Fruit fly (Drosophila melanogaster) whole organism, embryonic: ENCODE measurements around the gene CG15141.

Experiments used
- Awh ChIP-seq: fragments of 200-800 bp; sonication (Bioruptor generic); IDR thresholded peaks from 2 replicates; pipeline ENCODE4, ENCODE4 v1.3.6; 2022; ENCODE audit warnings: missing biosample characterization, missing genetic modification characterization
- BEAF-32 ChIP-seq: fragments of 200-800 bp; sonication (Bioruptor generic); optimal IDR thresholded peaks from 3 replicates; lab custom pipeline; 2017; ENCODE audit warnings: missing biosample characterization, missing genetic modification characterization, mild to moderate bottlenecking, moderate library complexity, missing genetic modification reagents
- CG10979 ChIP-seq: fragments of 200-800 bp; sonication (Bioruptor generic); optimal IDR thresholded peaks from 2 replicates; lab custom pipeline; 2018; ENCODE audit warnings: missing biosample characterization, mild to moderate bottlenecking, missing genetic modification characterization, moderate library complexity
- CG11085 ChIP-seq: fragments of 200-800 bp; sonication (Bioruptor generic); IDR thresholded peaks from 2 replicates; pipeline ENCODE4 v1.3.6; 2022; ENCODE audit warnings: missing biosample characterization, missing genetic modification characterization
- CG12769 ChIP-seq: fragments of 200-800 bp; sonication (Bioruptor generic); optimal IDR thresholded peaks from 2 replicates; lab custom pipeline; 2019; ENCODE audit warnings: missing biosample characterization, mild to moderate bottlenecking, missing genetic modification characterization, moderate library complexity
- CG14667 ChIP-seq: fragments of 200-800 bp; sonication (Bioruptor generic); IDR thresholded peaks from 2 replicates; pipeline ENCODE4 v1.3.6; 2022; ENCODE audit warnings: missing biosample characterization, missing genetic modification characterization
- CG15011 ChIP-seq: fragments of 200-800 bp; sonication (Bioruptor generic); optimal IDR thresholded peaks from 3 replicates; lab custom pipeline; 2018; ENCODE audit warnings: missing biosample characterization, mild to moderate bottlenecking, missing genetic modification characterization
- CG15479 ChIP-seq: fragments of 200-800 bp; sonication (Bioruptor generic); optimal IDR thresholded peaks from 3 replicates; lab custom pipeline; 2019; ENCODE audit warnings: missing biosample characterization, mild to moderate bottlenecking, missing genetic modification characterization, moderate library complexity
- CG17361 ChIP-seq: fragments of 200-800 bp; sonication (Bioruptor generic); IDR thresholded peaks from 3 replicates; pipeline ENCODE4 v1.3.6; 2022; ENCODE audit warnings: missing biosample characterization, missing genetic modification characterization
- CG17568 ChIP-seq: fragments of 200-800 bp; sonication (Bioruptor generic); optimal IDR thresholded peaks from 2 replicates; lab custom pipeline; 2018; ENCODE audit warnings: missing biosample characterization, mild to moderate bottlenecking, missing genetic modification characterization, moderate library complexity
- CG17912 ChIP-seq: fragments of 200-800 bp; sonication (Bioruptor generic); optimal IDR thresholded peaks from 2 replicates; lab custom pipeline; 2018; ENCODE audit warnings: missing biosample characterization, mild to moderate bottlenecking, missing genetic modification characterization
- CG1832 ChIP-seq: fragments of 200-800 bp; sonication (Bioruptor generic); optimal IDR thresholded peaks from 2 replicates; lab custom pipeline; 2017; ENCODE audit warnings: missing biosample characterization, mild to moderate bottlenecking, missing genetic modification characterization, inconsistent platforms
- CG2199 ChIP-seq: fragments of 200-800 bp; sonication (Bioruptor generic); IDR thresholded peaks from 3 replicates; pipeline ENCODE4 v1.3.6; 2022; ENCODE audit warnings: missing biosample characterization, missing genetic modification characterization
- CG30020 ChIP-seq: fragments of 200-800 bp; optimal IDR thresholded peaks from 2 replicates; lab custom pipeline; 2019; ENCODE audit warnings: missing biosample characterization, mild to moderate bottlenecking, missing genetic modification characterization, moderate library complexity
- CG3995 ChIP-seq: fragments of 200-800 bp; sonication (Bioruptor generic); optimal IDR thresholded peaks from 3 replicates; lab custom pipeline; 2016; ENCODE audit warnings: missing biosample characterization, missing genetic modification characterization
- CG5953 ChIP-seq: fragments of 200-800 bp; sonication (Bioruptor generic); IDR thresholded peaks from 2 replicates; pipeline ENCODE4 v1.3.6; 2022; ENCODE audit warnings: missing biosample characterization, missing genetic modification characterization
- CG6765 ChIP-seq: fragments of 200-800 bp; sonication (Bioruptor generic); optimal IDR thresholded peaks from 3 replicates; lab custom pipeline; 2017; ENCODE audit warnings: missing biosample characterization, mild to moderate bottlenecking, missing genetic modification characterization
- CG7928 ChIP-seq: fragments of 200-800 bp; sonication (Bioruptor generic); optimal IDR thresholded peaks from 2 replicates; lab custom pipeline; 2017; ENCODE audit warnings: missing biosample characterization, mild to moderate bottlenecking, missing genetic modification characterization
- CG8478 ChIP-seq: fragments of >200 bp; optimal IDR thresholded peaks from 2 replicates; lab custom pipeline; 2018
- CG9437 ChIP-seq: fragments of 200-800 bp; sonication (Bioruptor generic); optimal IDR thresholded peaks from 2 replicates; lab custom pipeline; 2018; ENCODE audit warnings: missing biosample characterization, mild to moderate bottlenecking, missing genetic modification characterization
- CG9817 ChIP-seq: fragments of 200-800 bp; sonication (Bioruptor generic); optimal IDR thresholded peaks from 2 replicates; lab custom pipeline; 2018; ENCODE audit warnings: missing biosample characterization, mild to moderate bottlenecking, missing genetic modification characterization, moderate library complexity
- D19A ChIP-seq: fragments of 200-800 bp; optimal IDR thresholded peaks from 3 replicates; lab custom pipeline; 2019; ENCODE audit warnings: missing biosample characterization, mild to moderate bottlenecking, missing genetic modification characterization, moderate library complexity
- Deaf1 ChIP-seq: fragments of 200-800 bp; optimal IDR thresholded peaks from 3 replicates; lab custom pipeline; 2019; ENCODE audit warnings: missing biosample characterization, mild to moderate bottlenecking, missing genetic modification characterization, moderate library complexity
- Dfd ChIP-seq, 2 experiments: fragments of >200 bp; optimal IDR thresholded peaks; 2 replicates each; lab custom pipeline; 2017; ENCODE audit warnings: missing biosample characterization in 2 of 2, missing genetic modification characterization in 2 of 2
- Dip3 ChIP-seq: fragments of 200-800 bp; sonication (Bioruptor generic); optimal IDR thresholded peaks from 3 replicates; lab custom pipeline; 2016; ENCODE audit warnings: missing biosample characterization, missing genetic modification characterization
- Ets97D ChIP-seq: fragments of 200-800 bp; sonication (Bioruptor generic); optimal IDR thresholded peaks from 3 replicates; lab custom pipeline; 2016; ENCODE audit warnings: missing biosample characterization, missing genetic modification characterization
- HLH54F ChIP-seq: fragments of 200-800 bp; sonication (Bioruptor generic); optimal IDR thresholded peaks from 3 replicates; lab custom pipeline; 2016; ENCODE audit warnings: missing biosample characterization, missing genetic modification characterization
- Hand ChIP-seq: fragments of 200-800 bp; sonication (Bioruptor generic); optimal IDR thresholded peaks from 2 replicates; lab custom pipeline; 2017; ENCODE audit warnings: mild to moderate bottlenecking, missing biosample characterization, missing genetic modification reagents, missing genetic modification characterization
- Hey ChIP-seq: fragments of 200-800 bp; sonication (Bioruptor generic); optimal IDR thresholded peaks from 3 replicates; lab custom pipeline; 2018; ENCODE audit warnings: missing biosample characterization, mild to moderate bottlenecking, missing genetic modification characterization
- NFAT ChIP-seq: fragments of 200-800 bp; sonication (Bioruptor generic); IDR thresholded peaks from 2 replicates; pipeline ENCODE4 v1.3.6; 2022; ENCODE audit warnings: missing biosample characterization, missing genetic modification characterization
- Pdp1 ChIP-seq, 2 experiments: fragments of 200-800 bp; sonication (Bioruptor generic); optimal IDR thresholded peaks; 3 replicates each; lab custom pipeline; 2016; ENCODE audit warnings: missing biosample characterization in 2 of 2, missing genetic modification characterization in 2 of 2, mild to moderate bottlenecking in 1 of 2, moderate library complexity in 1 of 2
- Rfx ChIP-seq: fragments of 200-800 bp; sonication (Bioruptor generic); IDR thresholded peaks from 2 replicates; pipeline ENCODE4 v1.3.6; 2022; ENCODE audit warnings: missing biosample characterization, missing genetic modification characterization
- Rx ChIP-seq: fragments of 200-800 bp; sonication (Bioruptor generic); IDR thresholded peaks from 2 replicates; pipeline ENCODE4 v1.3.6; 2022; ENCODE audit warnings: missing biosample characterization, missing genetic modification characterization
- Sox100B ChIP-seq: fragments of 200-800 bp; sonication (Bioruptor generic); optimal IDR thresholded peaks from 3 replicates; lab custom pipeline; 2018; ENCODE audit warnings: missing biosample characterization, mild to moderate bottlenecking, missing genetic modification characterization
- Sry-δ ChIP-seq: fragments of 200-800 bp; sonication (Bioruptor generic); optimal IDR thresholded peaks from 2 replicates; lab custom pipeline; 2016; ENCODE audit warnings: missing biosample characterization, missing genetic modification characterization
- Ssrp ChIP-seq: fragments of 200-800 bp; sonication (Bioruptor generic); optimal IDR thresholded peaks from 2 replicates; lab custom pipeline; 2018; ENCODE audit warnings: missing biosample characterization, mild to moderate bottlenecking, missing genetic modification characterization, moderate library complexity
- ash1 ChIP-seq: fragments of 200-800 bp; sonication (Bioruptor generic); optimal IDR thresholded peaks from 2 replicates; lab custom pipeline; 2018; ENCODE audit warnings: missing biosample characterization, mild to moderate bottlenecking, missing genetic modification characterization
- br ChIP-seq: fragments of >200 bp; optimal IDR thresholded peaks from 2 replicates; lab custom pipeline; 2017
- croc ChIP-seq: fragments of 200-800 bp; sonication (Bioruptor generic); conservative IDR thresholded peaks from 3 replicates; pipeline ENCODE4 v1.3.6; 2022; ENCODE audit warnings: missing biosample characterization, missing genetic modification characterization
- dimm ChIP-seq: fragments of 200-800 bp; sonication (Bioruptor generic); IDR thresholded peaks from 2 replicates; pipeline ENCODE4 v1.3.6; 2022; ENCODE audit warnings: missing biosample characterization, missing genetic modification characterization
- dmrt99B ChIP-seq: fragments of 200-800 bp; sonication (Bioruptor generic); optimal IDR thresholded peaks from 2 replicates; lab custom pipeline; 2018; ENCODE audit warnings: missing biosample characterization, mild to moderate bottlenecking, missing genetic modification characterization, moderate library complexity
- fru ChIP-seq: fragments of >200 bp; optimal IDR thresholded peaks from 2 replicates; lab custom pipeline; 2017
- ham ChIP-seq: fragments of 200-800 bp; sonication (Bioruptor generic); IDR thresholded peaks from 2 replicates; pipeline ENCODE4 v1.3.6; 2022; ENCODE audit warnings: missing biosample characterization, missing genetic modification characterization
- hbn ChIP-seq: fragments of 200-800 bp; sonication (Bioruptor generic); IDR thresholded peaks from 2 replicates; pipeline ENCODE4 v1.3.6; 2022; ENCODE audit warnings: missing biosample characterization, missing genetic modification characterization; ENCODE audit not compliant: partially characterized antibody
- hth ChIP-seq: fragments of >200 bp; optimal IDR thresholded peaks from 2 replicates; lab custom pipeline; 2017; ENCODE audit warnings: inconsistent platforms
- insv ChIP-seq, 2 experiments: fragments of 200-800 bp; sonication (Bioruptor generic); optimal IDR thresholded peaks; 3 replicates each; lab custom pipeline; 2016 to 2018; ENCODE audit warnings: missing biosample characterization in 2 of 2, missing genetic modification characterization in 2 of 2
- nmo ChIP-seq: fragments of 200-800 bp; sonication (Bioruptor generic); optimal IDR thresholded peaks from 2 replicates; lab custom pipeline; 2018; ENCODE audit warnings: missing biosample characterization, mild to moderate bottlenecking, missing genetic modification characterization, moderate library complexity
- nom ChIP-seq: fragments of 200-800 bp; sonication (Bioruptor generic); optimal IDR thresholded peaks from 2 replicates; lab custom pipeline; 2017; ENCODE audit warnings: missing biosample characterization, missing genetic modification characterization, mild to moderate bottlenecking, moderate library complexity, missing genetic modification reagents
- pb ChIP-seq: fragments of 200-800 bp; sonication (Bioruptor generic); optimal IDR thresholded peaks from 3 replicates; lab custom pipeline; 2016; ENCODE audit warnings: missing biosample characterization, missing genetic modification characterization
- peb ChIP-seq: fragments of 200-800 bp; sonication (Bioruptor generic); IDR thresholded peaks from 2 replicates; pipeline ENCODE4 v1.3.6; 2022; ENCODE audit warnings: missing biosample characterization, missing genetic modification characterization
- pum ChIP-seq: fragments of 200-800 bp; sonication (Bioruptor generic); optimal IDR thresholded peaks from 2 replicates; lab custom pipeline; 2016; ENCODE audit warnings: missing biosample characterization, missing genetic modification characterization
- salm ChIP-seq: fragments of 200-800 bp; sonication (Bioruptor generic); optimal IDR thresholded peaks from 2 replicates; lab custom pipeline; 2018; ENCODE audit warnings: missing biosample characterization, mild to moderate bottlenecking, missing genetic modification characterization

The CG15141 gene

dm6 chr2L:17410358-17410757 lies at the start of gene CG15141, which contains the start of gene Polr2J (continued):
- TF ChIP-seq CG7928 (GFP tag; lab: Kevin White, UChicago): peak; percentile 68
- peak; percentile 85 for TF ChIP-seq HLH54F (GFP tag; lab: Kevin White, UChicago)
- no peak for TF ChIP-seq hth
- peak; percentile 80 for TF ChIP-seq CG14667 (GFP tag; lab: Robert Waterston, UW)
- TF ChIP-seq ash1: no peak
- TF ChIP-seq Rfx (GFP tag; lab: Robert Waterston, UW): peak; percentile 91
- no peak for TF ChIP-seq dimm
- TF ChIP-seq CG15479 (GFP tag; lab: Kevin White, UChicago): peak; percentile 14
- no peak for TF ChIP-seq Deaf1 (tag; lab: Kevin White, UChicago)
- TF ChIP-seq CG3995 (GFP tag; lab: Kevin White, UChicago): peak; percentile 56
- no peak for TF ChIP-seq salm (tag; lab: Kevin White, UChicago)
- TF ChIP-seq Pdp1 (GFP tag; optimal IDR thresholded peaks at IDR 0.05; lab: Kevin White, UChicago): peak in 1 of 2 experiments; percentile 75
- peak; percentile 75 for TF ChIP-seq croc (GFP tag; lab: Robert Waterston, UW)
- TF ChIP-seq CG30020: peak; percentile 83
- peak; percentile 80 for TF ChIP-seq peb
- peak; percentile 85 for TF ChIP-seq Sry-δ (GFP tag; lab: Kevin White, UChicago)
- no peak for TF ChIP-seq Hey
- peak; percentile 33; the same call in 1 of the 2 replicates for TF ChIP-seq ham (GFP tag; lab: Robert Waterston, UW)
- peak; percentile 84 for TF ChIP-seq NFAT (GFP tag; lab: Robert Waterston, UW)
- TF ChIP-seq dmrt99B (tag; lab: Kevin White, UChicago): no peak
- no peak for TF ChIP-seq Dfd (GFP tag; optimal IDR thresholded peaks at IDR 0.05; lab: Kevin White, UChicago)
- no peak; the same call in 1 of the 3 replicates for TF ChIP-seq CG17361
- TF ChIP-seq D19A (tag; lab: Kevin White, UChicago): no peak
- no peak for TF ChIP-seq CG1832
- TF ChIP-seq Rx (GFP tag; lab: Robert Waterston, UW): peak; percentile 64; the same call in 1 of the 2 replicates
- peak; percentile 89 for TF ChIP-seq Ssrp (tag; lab: Kevin White, UChicago)
- TF ChIP-seq fru (lab: Kevin White, UChicago): no peak
- TF ChIP-seq hbn (GFP tag; lab: Robert Waterston, UW): peak; percentile 75
- peak; percentile 62 for TF ChIP-seq CG9437 (GFP tag; lab: Kevin White, UChicago)
- TF ChIP-seq CG11085 (GFP tag; lab: Robert Waterston, UW): peak; percentile 81
- no peak for TF ChIP-seq CG8478 (lab: Kevin White, UChicago)
- TF ChIP-seq CG9817 (tag; lab: Kevin White, UChicago): peak; percentile 91
- no peak for TF ChIP-seq CG5953 (GFP tag; lab: Robert Waterston, UW)
- TF ChIP-seq CG12769 (tag; lab: Kevin White, UChicago): no peak
- TF ChIP-seq CG2199: peak; percentile 65; the same call in 1 of the 3 replicates
- TF ChIP-seq Awh (GFP tag; lab: Robert Waterston, UW): peak; percentile 37; the same call in 1 of the 2 replicates
- peak; percentile 11 for TF ChIP-seq pb (GFP tag; lab: Kevin White, UChicago)
- TF ChIP-seq nom (GFP tag; lab: Kevin White, UChicago): no peak
- no peak for TF ChIP-seq CG17912 (GFP tag; lab: Kevin White, UChicago)
- TF ChIP-seq br (lab: Kevin White, UChicago): no peak
- TF ChIP-seq Dip3 (GFP tag; lab: Kevin White, UChicago): peak; percentile 82
- TF ChIP-seq pum: peak; percentile 79
- TF ChIP-seq CG15011 (GFP tag; lab: Kevin White, UChicago): peak; percentile 55
- peak; percentile 45 for TF ChIP-seq CG6765 (GFP tag; lab: Kevin White, UChicago)
- peak; percentile 83 for TF ChIP-seq CG10979 (tag; lab: Kevin White, UChicago)
- no peak for TF ChIP-seq Hand (GFP tag; lab: Kevin White, UChicago)
- peak; percentile 95 for TF ChIP-seq BEAF-32 (GFP tag; lab: Kevin White, UChicago)
- peak; percentile 81 for TF ChIP-seq Sox100B (GFP tag; lab: Kevin White, UChicago)
- no peak for TF ChIP-seq CG17568 (GFP tag; lab: Kevin White, UChicago)
- peak; percentile 69 for TF ChIP-seq Ets97D (GFP tag; lab: Kevin White, UChicago)
- TF ChIP-seq nmo (GFP tag; lab: Kevin White, UChicago): peak; percentile 96
- TF ChIP-seq insv (GFP tag; optimal IDR thresholded peaks at IDR 0.05; lab: Kevin White, UChicago): peak in 1 of 2 experiments; percentile 49
